Worm (Caenorhabditis elegans) whole organism, late embryonic: ENCODE measurements around the gene ceh-37.

ENCODE experiments used
- C38D4.7 ChIP-seq: fragments of 200-800 bp; sonication (Bioruptor generic); optimal IDR thresholded peaks from 2 replicates; lab custom pipeline; 2018; ENCODE audit warnings: mild to moderate bottlenecking, missing genetic modification characterization, moderate library complexity, missing compliant biosample characterization
- K02D7.2 ChIP-seq: sonication (generic microtip); optimal IDR thresholded peaks from 2 replicates; lab custom pipeline; 2017; ENCODE audit warnings: mild to moderate bottlenecking, missing genetic modification characterization, missing compliant biosample characterization
- K09A11.1 ChIP-seq: sonication (generic microtip); optimal IDR thresholded peaks from 2 replicates; lab custom pipeline; 2017; ENCODE audit warnings: antibody characterized with exemption, mild to moderate bottlenecking, missing genetic modification characterization, missing compliant biosample characterization; ENCODE audit not compliant: insufficient read depth
- T23F11.4 ChIP-seq: fragments of 200-800 bp; sonication (Bioruptor generic); optimal IDR thresholded peaks from 2 replicates; lab custom pipeline; 2018; ENCODE audit warnings: mild to moderate bottlenecking, missing genetic modification characterization, missing compliant biosample characterization
- Y22D7AL.16 ChIP-seq: sonication (generic microtip); optimal IDR thresholded peaks from 2 replicates; lab custom pipeline; 2016; ENCODE audit warnings: missing genetic modification characterization, missing compliant biosample characterization
- ceh-14 ChIP-seq: sonication (generic microtip); optimal IDR thresholded peaks from 2 replicates; lab custom pipeline; 2016; ENCODE audit warnings: missing genotype, missing genetic modification characterization, missing compliant biosample characterization
- ceh-19 ChIP-seq: fragments of 200-800 bp; sonication (Bioruptor generic); optimal IDR thresholded peaks from 2 replicates; lab custom pipeline; 2018; ENCODE audit warnings: mild to moderate bottlenecking, missing genetic modification characterization, missing compliant biosample characterization
- ceh-2 ChIP-seq: sonication (generic microtip); optimal IDR thresholded peaks from 2 replicates; lab custom pipeline; 2016; ENCODE audit warnings: missing genotype, missing genetic modification characterization, missing compliant biosample characterization
- ceh-24 ChIP-seq: sonication (generic microtip); optimal IDR thresholded peaks from 2 replicates; lab custom pipeline; 2016; ENCODE audit warnings: mild to moderate bottlenecking, missing genetic modification characterization, missing compliant biosample characterization
- ceh-30 ChIP-seq: fragments of 150-350 bp; optimal IDR thresholded peaks from 2 replicates; lab custom pipeline; 2014; ENCODE audit warnings: missing biosample characterization, missing genetic modification characterization
- ceh-31 ChIP-seq: sonication (generic microtip); optimal IDR thresholded peaks from 2 replicates; lab custom pipeline; 2016; ENCODE audit warnings: missing genetic modification characterization, missing compliant biosample characterization
- ceh-9 ChIP-seq: sonication (generic microtip); optimal IDR thresholded peaks from 2 replicates; lab custom pipeline; 2016; ENCODE audit warnings: mild to moderate bottlenecking, missing genetic modification characterization, inconsistent platforms, missing compliant biosample characterization
- che-1 ChIP-seq: sonication (generic microtip); optimal IDR thresholded peaks from 2 replicates; lab custom pipeline; 2016; ENCODE audit warnings: mild to moderate bottlenecking, missing genetic modification characterization, missing compliant biosample characterization
- dmd-4 ChIP-seq: sonication (generic microtip); optimal IDR thresholded peaks from 2 replicates; lab custom pipeline; 2016; ENCODE audit warnings: borderline replicate concordance, missing genetic modification characterization, missing compliant biosample characterization
- elt-2 ChIP-seq: sonication (generic microtip); optimal IDR thresholded peaks from 2 replicates; lab custom pipeline; 2016; ENCODE audit warnings: missing genetic modification reagents, missing genetic modification characterization, missing compliant biosample characterization
- eyg-1 ChIP-seq: sonication (generic microtip); optimal IDR thresholded peaks from 2 replicates; lab custom pipeline; 2016; ENCODE audit warnings: missing genotype, missing genetic modification characterization, missing compliant biosample characterization
- hlh-30 ChIP-seq: sonication (generic microtip); optimal IDR thresholded peaks from 2 replicates; lab custom pipeline; 2017; ENCODE audit warnings: antibody characterized with exemption, missing genetic modification characterization, missing compliant biosample characterization; ENCODE audit not compliant: insufficient read depth
- hlh-6 ChIP-seq: sonication (generic microtip); optimal IDR thresholded peaks from 2 replicates; lab custom pipeline; 2016; ENCODE audit warnings: missing genotype, missing genetic modification characterization, missing compliant biosample characterization
- lim-6 ChIP-seq: sonication (generic microtip); optimal IDR thresholded peaks from 2 replicates; lab custom pipeline; 2016; ENCODE audit warnings: missing genetic modification characterization, missing compliant biosample characterization
- lin-11 ChIP-seq: fragments of 200-800 bp; sonication (Bioruptor generic); optimal IDR thresholded peaks from 2 replicates; lab custom pipeline; 2018; ENCODE audit warnings: mild to moderate bottlenecking, missing genetic modification characterization, missing compliant biosample characterization
- madf-2 ChIP-seq: sonication (generic microtip); optimal IDR thresholded peaks from 2 replicates; lab custom pipeline; 2017; ENCODE audit warnings: missing genetic modification characterization, missing compliant biosample characterization
- nfya-1 ChIP-seq: sonication (generic microtip); optimal IDR thresholded peaks from 2 replicates; lab custom pipeline; 2017; ENCODE audit warnings: missing genetic modification characterization, mild to moderate bottlenecking, missing compliant biosample characterization, antibody characterized with exemption, moderate library complexity
- nhr-11 ChIP-seq: fragments of 150-350 bp; optimal IDR thresholded peaks from 2 replicates; lab custom pipeline; 2014; ENCODE audit warnings: missing biosample characterization, missing genetic modification characterization
- nhr-232 ChIP-seq: sonication (generic microtip); optimal IDR thresholded peaks from 2 replicates; lab custom pipeline; 2016; ENCODE audit warnings: missing genetic modification characterization, missing compliant biosample characterization
- npax-4 ChIP-seq: sonication (generic microtip); optimal IDR thresholded peaks from 2 replicates; lab custom pipeline; 2016; ENCODE audit warnings: missing genetic modification characterization, missing compliant biosample characterization
- pha-2 ChIP-seq: sonication (generic microtip); optimal IDR thresholded peaks from 2 replicates; lab custom pipeline; 2017; ENCODE audit warnings: mild to moderate bottlenecking, missing genetic modification characterization, missing compliant biosample characterization
- ref-2 ChIP-seq: sonication (generic microtip); optimal IDR thresholded peaks from 2 replicates; lab custom pipeline; 2016; ENCODE audit warnings: missing genetic modification characterization, missing compliant biosample characterization
- sox-2 ChIP-seq: fragments of 200-800 bp; sonication (Bioruptor generic); IDR thresholded peaks from 2 replicates; pipeline ENCODE4 v1.3.6; 2022; ENCODE audit warnings: missing genetic modification reagents, missing genetic modification characterization, missing compliant biosample characterization
- sox-4 ChIP-seq: sonication (generic microtip); optimal IDR thresholded peaks from 2 replicates; lab custom pipeline; 2017; ENCODE audit warnings: mild to moderate bottlenecking, missing genetic modification characterization, inconsistent platforms, missing compliant biosample characterization
- syd-9 ChIP-seq: sonication (generic microtip); optimal IDR thresholded peaks from 2 replicates; lab custom pipeline; 2016; ENCODE audit warnings: mild to moderate bottlenecking, missing genetic modification characterization, moderate library complexity, missing compliant biosample characterization
- tbx-2 ChIP-seq: sonication (generic microtip); optimal IDR thresholded peaks from 2 replicates; lab custom pipeline; 2016; ENCODE audit warnings: missing genetic modification characterization, missing compliant biosample characterization
- ttx-3 ChIP-seq: sonication (generic microtip); optimal IDR thresholded peaks from 2 replicates; lab custom pipeline; 2016; ENCODE audit warnings: missing genetic modification reagents, missing genetic modification characterization, missing compliant biosample characterization
- zip-5 ChIP-seq: sonication (generic microtip); optimal IDR thresholded peaks from 2 replicates; lab custom pipeline; 2016; ENCODE audit warnings: missing genetic modification characterization, missing compliant biosample characterization

ceh-37 gene

DNA sequence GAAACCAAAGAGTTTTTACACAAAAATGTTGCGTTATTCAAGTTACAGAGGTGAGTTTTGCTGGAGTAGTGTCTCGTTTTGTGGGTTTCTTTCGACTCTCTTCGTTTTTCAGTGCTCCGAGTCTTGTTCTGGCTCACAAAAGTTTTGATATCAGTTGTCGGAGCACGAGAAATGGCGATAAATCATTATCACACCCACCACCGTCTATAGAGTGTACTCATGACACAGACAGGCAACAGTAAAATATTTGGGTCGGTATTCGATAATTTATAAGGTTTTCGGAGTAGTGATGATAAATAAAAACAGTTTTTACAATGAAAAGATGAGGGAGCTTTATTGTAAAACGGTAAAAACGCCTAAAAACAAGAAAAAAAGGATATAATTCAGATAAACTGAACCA lies at the start of gene ceh-37:
Gene ceh-37, minus strand, starts transcription at position 59 of the 400 bp plus-strand sequence.
- TF ChIP-seq elt-2 (tag; lab: Kevin White, UChicago) (peak; percentile 75), lin-11 (tag; lab: Kevin White, UChicago) (no peak)

DNA sequence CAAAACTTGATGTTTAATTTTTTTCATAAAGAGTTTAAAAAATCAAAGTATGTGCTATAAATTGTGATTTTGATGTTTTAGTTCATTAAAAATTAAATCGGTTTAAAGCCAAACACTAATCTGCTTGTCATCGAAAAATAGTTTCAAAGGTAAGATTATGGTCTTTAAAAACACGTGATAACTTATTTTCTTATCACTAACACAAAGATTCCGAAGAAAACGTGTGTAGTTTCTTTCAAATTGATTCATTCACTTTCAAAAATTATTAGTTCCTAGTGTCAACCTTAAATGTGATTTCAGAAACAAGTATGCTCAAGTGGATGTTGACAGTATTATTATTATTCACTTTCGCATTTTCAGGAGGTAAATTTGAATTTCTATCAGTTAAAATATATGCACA lies 48.2 kb upstream of the ceh-37 start, which contains the start of gene E02H4.7:
Gene E02H4.7, plus strand, starts transcription at position 301 of the 400 bp plus-strand sequence.
- TF ChIP-seq sox-2 (GFP tag; lab: Robert Waterston, UW) (no peak), npax-4 (no peak), ceh-2 (no peak), hlh-30 (tag; lab: Kevin White, UChicago) (no peak), lin-11 (tag; lab: Kevin White, UChicago) (no peak), nhr-11 (no peak)

DNA sequence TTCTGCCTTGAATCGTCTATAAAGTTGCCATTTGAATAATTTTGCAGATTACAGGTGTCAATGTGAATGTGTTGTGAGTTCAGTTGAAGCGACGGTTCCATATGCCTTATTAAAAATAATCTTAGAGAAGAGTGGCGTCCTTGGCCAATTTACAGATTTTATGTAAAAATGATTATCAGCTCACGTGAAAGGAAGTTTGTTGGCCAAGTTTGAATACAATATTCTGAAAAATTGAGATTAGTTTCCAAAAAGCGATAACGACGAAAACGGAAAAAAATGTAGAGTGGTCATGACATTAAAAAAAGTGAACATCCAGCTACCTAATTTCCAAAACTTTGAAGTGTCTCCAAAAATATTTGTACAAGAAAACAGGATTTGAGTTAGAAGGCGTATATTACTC lies 47.2 kb upstream of the ceh-37 start, which contains the start of gene E02H4.5:
Gene E02H4.5, minus strand, starts transcription at position 101 of the 400 bp plus-strand sequence.
- no peak for TF ChIP-seq ceh-31 (tag; lab: Kevin White, UChicago)
- TF ChIP-seq ceh-19, result no peak
- no peak for TF ChIP-seq syd-9 (tag; lab: Kevin White, UChicago)
- no peak for TF ChIP-seq nfya-1 (tag; lab: Kevin White, UChicago)
- no peak for TF ChIP-seq nhr-232 (tag; lab: Kevin White, UChicago)
- TF ChIP-seq che-1 (tag; lab: Kevin White, UChicago), result no peak
- no peak for TF ChIP-seq T23F11.4 (GFP tag; lab: Kevin White, UChicago)
- no peak for TF ChIP-seq tbx-2 (tag; lab: Kevin White, UChicago)
- TF ChIP-seq hlh-6 (tag; lab: Kevin White, UChicago), result no peak
- TF ChIP-seq ceh-9 (tag; lab: Kevin White, UChicago), result no peak
- no peak for TF ChIP-seq zip-5 (tag; lab: Kevin White, UChicago)
- no peak for TF ChIP-seq K02D7.2 (tag; lab: Kevin White, UChicago)
- no peak for TF ChIP-seq Y22D7AL.16 (tag; lab: Kevin White, UChicago)
- TF ChIP-seq ceh-14 (tag; lab: Kevin White, UChicago), result no peak
- no peak for TF ChIP-seq C38D4.7
- TF ChIP-seq K09A11.1, result no peak
- TF ChIP-seq ref-2 (tag; lab: Kevin White, UChicago), result no peak
- no peak for TF ChIP-seq madf-2
- no peak for TF ChIP-seq sox-4
- TF ChIP-seq, all 69 proteins: peak for 0

DNA sequence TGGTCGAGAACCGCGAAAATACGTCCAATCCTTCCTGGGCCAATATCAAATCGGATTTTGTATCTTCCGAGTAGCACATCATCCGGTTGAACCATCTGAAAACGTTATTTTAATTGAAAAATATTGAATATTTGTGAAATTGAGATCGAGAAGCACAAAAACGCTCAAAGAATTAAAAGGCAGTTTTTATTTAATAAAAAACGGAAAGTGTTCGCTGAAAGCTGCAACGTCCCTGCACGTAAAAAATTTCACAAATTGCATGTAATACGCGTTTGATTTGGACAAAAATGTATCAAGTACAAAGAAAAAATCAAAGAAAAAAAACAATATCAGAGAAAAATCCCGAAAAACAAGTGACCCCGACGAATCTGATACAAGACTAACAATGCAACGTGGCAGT lies 44.2 kb upstream of the ceh-37 start, which contains the start of gene E02H4.6:
Gene E02H4.6, minus strand, starts transcription at position 101 of the 400 bp plus-strand sequence.
- TF ChIP-seq ceh-30, result no peak
- TF ChIP-seq, all 69 proteins: peak for 0

DNA sequence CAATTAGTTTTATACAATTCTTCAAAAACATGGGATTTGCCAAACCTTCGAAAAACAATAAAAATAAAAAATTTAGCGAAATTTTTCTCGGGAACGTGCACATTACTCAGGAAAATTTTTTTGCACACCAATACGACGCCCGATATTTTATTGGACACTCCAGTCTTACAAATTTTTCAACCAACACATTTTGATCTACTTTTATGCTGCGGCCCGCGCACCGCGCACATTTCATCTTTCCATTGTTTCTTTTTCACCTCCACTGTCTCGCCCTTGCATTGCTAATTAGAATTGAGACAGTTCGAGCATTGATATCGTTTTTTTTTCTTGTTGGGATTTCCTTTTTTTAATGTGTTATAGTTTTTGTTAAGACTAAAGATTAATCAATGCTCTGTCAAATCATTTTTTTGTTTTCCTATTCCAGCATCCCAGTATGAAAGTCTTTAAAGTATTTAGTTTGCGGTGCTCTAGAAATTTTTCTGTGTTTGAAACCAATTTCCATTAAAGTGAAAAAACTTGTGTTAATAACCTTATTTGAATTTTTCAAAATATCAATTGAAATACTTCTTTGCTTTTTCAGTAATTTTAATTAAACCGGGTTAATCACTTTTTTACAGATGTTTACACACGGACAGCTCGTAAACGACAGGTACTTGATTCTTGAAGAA lies 39.8 kb upstream of the ceh-37 start, which contains the start of gene K04C1.5:
Gene K04C1.5, plus strand, starts transcription at position 618 of the 668 bp plus-strand sequence.
- TF ChIP-seq nhr-11, result no peak
- no peak for TF ChIP-seq ttx-3
- no peak for TF ChIP-seq pha-2 (tag; lab: Kevin White, UChicago)
- no peak for TF ChIP-seq sox-4
- no peak for TF ChIP-seq ceh-24 (tag; lab: Kevin White, UChicago)
- TF ChIP-seq dmd-4, result no peak
- no peak for TF ChIP-seq madf-2
- TF ChIP-seq lim-6 (tag; lab: Kevin White, UChicago), result no peak
- TF ChIP-seq, all 69 proteins: peak for 0

DNA sequence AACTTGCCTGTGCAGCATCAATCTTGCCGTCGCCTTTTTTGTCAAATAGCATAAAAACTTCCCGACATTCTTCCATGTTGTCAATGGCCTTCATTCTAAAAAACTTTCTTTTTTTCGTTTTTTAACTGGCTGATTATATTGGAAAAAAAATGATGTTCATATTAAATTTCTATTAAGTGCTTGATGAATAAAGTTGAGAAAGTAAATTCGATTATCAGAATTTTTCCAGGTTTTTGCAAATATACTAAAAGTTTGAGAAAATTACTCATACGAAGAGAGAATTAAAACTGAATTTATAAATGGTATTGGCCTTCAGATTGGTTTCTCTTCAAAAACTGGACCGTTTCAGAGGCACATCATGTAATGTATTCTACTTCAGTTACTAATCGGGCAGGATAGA lies 38.7 kb upstream of the ceh-37 start, which contains the start of gene mlc-6:
Gene mlc-6, minus strand, starts transcription at position 101 of the 400 bp plus-strand sequence.
- no peak for TF ChIP-seq eyg-1
